Fruit fly (Drosophila melanogaster) whole organism, prepupa: ENCODE measurements around the gene senju.

ENCODE experiments used
- CG10631 ChIP-seq: fragments of 200-800 bp; sonication (Bioruptor generic); optimal IDR thresholded peaks from 2 replicates; lab custom pipeline; 2016; ENCODE audit warnings: missing biosample characterization, missing genetic modification characterization
- CG10669 ChIP-seq: fragments of 200-800 bp; sonication (Bioruptor generic); optimal IDR thresholded peaks from 3 replicates; lab custom pipeline; 2018; ENCODE audit warnings: missing biosample characterization, mild to moderate bottlenecking, missing genetic modification characterization, moderate library complexity
- CG11294 ChIP-seq: fragments of 200-800 bp; sonication (Bioruptor generic); IDR thresholded peaks from 2 replicates; pipeline ENCODE4 v1.3.6; 2022; ENCODE audit warnings: missing biosample characterization, missing genetic modification characterization
- CG11902 ChIP-seq: fragments of 200-800 bp; sonication (Bioruptor generic); optimal IDR thresholded peaks from 3 replicates; lab custom pipeline; 2016; ENCODE audit warnings: missing biosample characterization, missing genetic modification characterization
- CG15336 ChIP-seq: fragments of 200-800 bp; sonication (Bioruptor generic); IDR thresholded peaks from 2 replicates; pipeline ENCODE4 v1.3.6; 2022; ENCODE audit warnings: missing biosample characterization, missing genetic modification characterization
- CG1621 ChIP-seq: fragments of 200-800 bp; sonication (Bioruptor generic); optimal IDR thresholded peaks from 3 replicates; lab custom pipeline; 2018; ENCODE audit warnings: missing biosample characterization, mild to moderate bottlenecking, missing genetic modification characterization
- CG3032 ChIP-seq: fragments of 200-800 bp; optimal IDR thresholded peaks from 2 replicates; lab custom pipeline; 2019; ENCODE audit warnings: missing biosample characterization, mild to moderate bottlenecking, missing genetic modification characterization, moderate library complexity
- CG32006 ChIP-seq: fragments of 200-800 bp; sonication (Bioruptor generic); optimal IDR thresholded peaks from 3 replicates; lab custom pipeline; 2017; ENCODE audit warnings: missing biosample characterization, mild to moderate bottlenecking, missing genetic modification characterization
- CG34406 ChIP-seq: fragments of 200-800 bp; sonication (Bioruptor generic); optimal IDR thresholded peaks from 3 replicates; lab custom pipeline; 2016; ENCODE audit warnings: missing biosample characterization, missing genetic modification characterization
- CG3919 ChIP-seq: fragments of 200-800 bp; sonication (Bioruptor generic); optimal IDR thresholded peaks from 3 replicates; lab custom pipeline; 2016; ENCODE audit warnings: missing biosample characterization, missing genetic modification characterization
- CG4318 ChIP-seq: fragments of 200-800 bp; sonication (Bioruptor generic); optimal IDR thresholded peaks from 3 replicates; lab custom pipeline; 2017; ENCODE audit warnings: missing biosample characterization, mild to moderate bottlenecking, missing genetic modification characterization
- CG6163 ChIP-seq: fragments of 200-800 bp; sonication (Bioruptor generic); IDR thresholded peaks from 3 replicates; pipeline ENCODE4 v1.3.6; 2022; ENCODE audit warnings: missing biosample characterization, missing genetic modification characterization
- CG6276 ChIP-seq: fragments of 200-800 bp; sonication (Bioruptor generic); optimal IDR thresholded peaks from 2 replicates; lab custom pipeline; 2017; ENCODE audit warnings: missing biosample characterization, mild to moderate bottlenecking, missing genetic modification characterization
- CG6792 ChIP-seq: fragments of 200-800 bp; sonication (Bioruptor generic); optimal IDR thresholded peaks from 3 replicates; lab custom pipeline; 2016; ENCODE audit warnings: missing biosample characterization, missing genetic modification characterization
- CG6808 ChIP-seq: fragments of 200-800 bp; sonication (Bioruptor generic); optimal IDR thresholded peaks from 3 replicates; lab custom pipeline; 2017; ENCODE audit warnings: missing biosample characterization, missing genetic modification characterization, mild to moderate bottlenecking, moderate library complexity, missing genetic modification reagents
- CG8119 ChIP-seq: fragments of 200-800 bp; sonication (Bioruptor generic); IDR thresholded peaks from 3 replicates; pipeline ENCODE4 v1.3.6; 2022; ENCODE audit warnings: missing biosample characterization, missing genetic modification characterization
- CG8632 ChIP-seq: fragments of 200-800 bp; sonication (Bioruptor generic); optimal IDR thresholded peaks from 3 replicates; lab custom pipeline; 2016; ENCODE audit warnings: missing biosample characterization, missing genetic modification characterization
- CG9139 ChIP-seq: fragments of 200-800 bp; sonication (Bioruptor generic); optimal IDR thresholded peaks from 3 replicates; lab custom pipeline; 2017; ENCODE audit warnings: missing biosample characterization, mild to moderate bottlenecking, missing genetic modification characterization
- Eip78C ChIP-seq: fragments of 200-800 bp; sonication (Bioruptor generic); peaks from one replicate; lab custom pipeline; 2016; ENCODE audit warnings: missing biosample characterization, missing genetic modification characterization
- Eip93F ChIP-seq: fragments of 200-800 bp; sonication (Bioruptor generic); optimal IDR thresholded peaks from 2 replicates; lab custom pipeline; 2016; ENCODE audit warnings: missing biosample characterization, mild to moderate bottlenecking, missing genetic modification characterization
- Ets21C ChIP-seq: fragments of 200-800 bp; sonication (Bioruptor generic); optimal IDR thresholded peaks from 3 replicates; lab custom pipeline; 2016; ENCODE audit warnings: missing biosample characterization, missing genetic modification characterization
- Ets96B ChIP-seq: fragments of 200-800 bp; optimal IDR thresholded peaks from 2 replicates; lab custom pipeline; 2019; ENCODE audit warnings: missing biosample characterization, mild to moderate bottlenecking, missing genetic modification characterization, moderate library complexity
- Gug ChIP-seq: fragments of 200-800 bp; sonication (Bioruptor generic); IDR thresholded peaks from 2 replicates; pipeline ENCODE4 v1.3.6; 2022; ENCODE audit warnings: missing biosample characterization, missing genetic modification characterization
- Hr38 ChIP-seq: sonication (Bioruptor generic); optimal IDR thresholded peaks from 2 replicates; lab custom pipeline; 2016; ENCODE audit warnings: missing biosample characterization, missing genetic modification characterization
- Hr39 ChIP-seq: fragments of 200-800 bp; sonication (Bioruptor generic); optimal IDR thresholded peaks from 2 replicates; lab custom pipeline; 2016; ENCODE audit warnings: missing biosample characterization, missing genetic modification characterization
- Hr4 ChIP-seq: fragments of 200-800 bp; sonication (Bioruptor generic); optimal IDR thresholded peaks from 3 replicates; lab custom pipeline; 2016; ENCODE audit warnings: missing biosample characterization, missing genetic modification characterization
- Lpt ChIP-seq: fragments of 200-800 bp; sonication (Bioruptor generic); optimal IDR thresholded peaks from 3 replicates; lab custom pipeline; 2016; ENCODE audit warnings: missing biosample characterization, missing genetic modification characterization
- Met ChIP-seq: fragments of 200-800 bp; sonication (Bioruptor generic); optimal IDR thresholded peaks from 3 replicates; lab custom pipeline; 2016; ENCODE audit warnings: missing biosample characterization, missing genetic modification characterization
- Smox ChIP-seq: fragments of 200-800 bp; sonication (Bioruptor generic); optimal IDR thresholded peaks from 3 replicates; lab custom pipeline; 2016; ENCODE audit warnings: missing biosample characterization, missing genetic modification characterization
- Sox102F ChIP-seq: fragments of 200-800 bp; sonication (Bioruptor generic); optimal IDR thresholded peaks from 2 replicates; lab custom pipeline; 2016; ENCODE audit warnings: missing biosample characterization, mild to moderate bottlenecking, missing genetic modification characterization
- Sox14 ChIP-seq: fragments of 200-800 bp; sonication (Bioruptor generic); optimal IDR thresholded peaks from 3 replicates; lab custom pipeline; 2016; ENCODE audit warnings: missing biosample characterization, missing genetic modification characterization
- Sox15 ChIP-seq: fragments of 200-800 bp; sonication (Bioruptor generic); optimal IDR thresholded peaks from 3 replicates; lab custom pipeline; 2016; ENCODE audit warnings: missing biosample characterization, missing genetic modification characterization
- achi ChIP-seq: fragments of 200-800 bp; sonication (Bioruptor generic); optimal IDR thresholded peaks from 3 replicates; lab custom pipeline; 2016; ENCODE audit warnings: missing biosample characterization, missing genetic modification characterization
- cyc ChIP-seq: fragments of 200-800 bp; sonication (Bioruptor generic); optimal IDR thresholded peaks from 3 replicates; lab custom pipeline; 2016; ENCODE audit warnings: missing biosample characterization, missing genetic modification characterization
- dsx ChIP-seq: fragments of 200-800 bp; optimal IDR thresholded peaks from 3 replicates; lab custom pipeline; 2019; ENCODE audit warnings: missing biosample characterization, mild to moderate bottlenecking, missing genetic modification characterization, moderate library complexity; ENCODE audit not compliant: poor library complexity, severe bottlenecking
- eg ChIP-seq: fragments of 200-800 bp; sonication (Bioruptor generic); IDR thresholded peaks from 3 replicates; pipeline ENCODE4 v1.3.6; 2022; ENCODE audit warnings: missing biosample characterization, missing genetic modification characterization
- esn ChIP-seq: fragments of 200-800 bp; sonication (Bioruptor generic); optimal IDR thresholded peaks from 2 replicates; lab custom pipeline; 2016; ENCODE audit warnings: missing biosample characterization, mild to moderate bottlenecking, missing genetic modification characterization, moderate library complexity
- fd59A ChIP-seq: fragments of 200-800 bp; sonication (Bioruptor generic); optimal IDR thresholded peaks from 2 replicates; lab custom pipeline; 2017; ENCODE audit warnings: missing biosample characterization, mild to moderate bottlenecking, missing genetic modification characterization, missing genetic modification reagents
- fd85E ChIP-seq: fragments of 200-800 bp; sonication (Bioruptor generic); optimal IDR thresholded peaks from 3 replicates; lab custom pipeline; 2016; ENCODE audit warnings: missing biosample characterization, missing genetic modification characterization
- lz ChIP-seq: fragments of 200-800 bp; sonication (Bioruptor generic); optimal IDR thresholded peaks from 3 replicates; lab custom pipeline; 2016; ENCODE audit warnings: missing biosample characterization, missing genetic modification characterization
- net ChIP-seq: fragments of 200-800 bp; sonication (Bioruptor generic); optimal IDR thresholded peaks from 3 replicates; lab custom pipeline; 2016; ENCODE audit warnings: missing biosample characterization, missing genetic modification characterization
- pdm3 ChIP-seq: fragments of 200-800 bp; sonication (Bioruptor generic); optimal IDR thresholded peaks from 3 replicates; lab custom pipeline; 2016; ENCODE audit warnings: missing biosample characterization, missing genetic modification characterization
- salr ChIP-seq, 2 experiments: fragments of 200-800 bp; sonication (Bioruptor generic); optimal IDR thresholded peaks; 3 replicates each; lab custom pipeline; 2016 to 2018; ENCODE audit warnings: missing biosample characterization in 2 of 2, missing genetic modification characterization in 2 of 2, mild to moderate bottlenecking in 1 of 2
- svp ChIP-seq: fragments of 200-800 bp; sonication (Bioruptor generic); peaks from one replicate; lab custom pipeline; 2016; ENCODE audit warnings: missing biosample characterization, missing genetic modification characterization
- topi ChIP-seq: fragments of 200-800 bp; sonication (Bioruptor generic); optimal IDR thresholded peaks from 3 replicates; lab custom pipeline; 2016; ENCODE audit warnings: missing biosample characterization, missing genetic modification characterization
- vri ChIP-seq: fragments of 200-800 bp; sonication (Bioruptor generic); optimal IDR thresholded peaks from 3 replicates; lab custom pipeline; 2016; ENCODE audit warnings: missing biosample characterization, mild to moderate bottlenecking, missing genetic modification characterization

Gene senju

dm6 chr2L:5092145-5092544 is 39.5 kb downstream of the senju start (continued):
- TF ChIP-seq Hr4 (GFP tag; lab: Kevin White, UChicago) (peak; percentile 20), CG6163 (peak; percentile 38; the same call in 1 of the 3 replicates), Smox (GFP tag; lab: Kevin White, UChicago) (peak; percentile 1), CG32006 (GFP tag; lab: Kevin White, UChicago) (peak; percentile 20), lz (peak; percentile 32), fd59A (GFP tag; lab: Kevin White, UChicago) (peak; percentile 14), CG11902 (GFP tag; lab: Kevin White, UChicago) (peak; percentile 26), CG10631 (GFP tag; lab: Kevin White, UChicago) (peak; percentile 23), Hr39 (GFP tag; lab: Kevin White, UChicago) (peak; percentile 39)

dm6 chr2L:5092597-5092991 is 40.0 kb downstream of the senju start:
- no peak for TF ChIP-seq lz
- TF ChIP-seq Smox (GFP tag; lab: Kevin White, UChicago): no peak
- TF ChIP-seq CG6163: no peak
- TF ChIP-seq esn (GFP tag; lab: Kevin White, UChicago): no peak
- TF ChIP-seq dsx: no peak
- no peak for TF ChIP-seq Eip78C (GFP tag; lab: Kevin White, UChicago)
- TF ChIP-seq CG3032 (tag; lab: Kevin White, UChicago): no peak
- no peak for TF ChIP-seq CG11902 (GFP tag; lab: Kevin White, UChicago)
- TF ChIP-seq fd85E: no peak
- TF ChIP-seq CG8632: no peak
- no peak for TF ChIP-seq Met (GFP tag; lab: Kevin White, UChicago)
- no peak for TF ChIP-seq svp (GFP tag; lab: Kevin White, UChicago)
- no peak for TF ChIP-seq CG15336
- TF ChIP-seq CG9139 (GFP tag; lab: Kevin White, UChicago): no peak

dm6 chr2L:5092992-5093695 is 40.5 kb downstream of the senju start, which contains the start of gene Pgant5:
Gene Pgant5 (minus strand): TSS chr2L:5093592.
- no peak for TF ChIP-seq CG9139 (GFP tag; lab: Kevin White, UChicago)
- no peak for TF ChIP-seq Ets21C (GFP tag; lab: Kevin White, UChicago)
- TF ChIP-seq Eip93F: no peak
- TF ChIP-seq Sox15 (GFP tag; lab: Kevin White, UChicago): no peak
- TF ChIP-seq CG15336: peak; percentile 30; the same call in 1 of the 2 replicates
- TF ChIP-seq vri (GFP tag; lab: Kevin White, UChicago): peak; percentile 39
- TF ChIP-seq pdm3: no peak
- peak in 1 of 2 experiments; percentile 2 for TF ChIP-seq salr (GFP tag; optimal IDR thresholded peaks at IDR 0.05; lab: Kevin White, UChicago)
- TF ChIP-seq CG3032 (tag; lab: Kevin White, UChicago): no peak
- no peak for TF ChIP-seq Lpt (GFP tag; lab: Kevin White, UChicago)
- TF ChIP-seq CG6792 (GFP tag; lab: Kevin White, UChicago): peak; percentile 10
- TF ChIP-seq Sox102F (GFP tag; lab: Kevin White, UChicago): peak; percentile 45
- no peak for TF ChIP-seq CG8632
- no peak for TF ChIP-seq CG10669
- TF ChIP-seq CG1621 (tag; lab: Kevin White, UChicago): peak; percentile 67
- TF ChIP-seq CG3919 (GFP tag; lab: Kevin White, UChicago): peak; percentile 24
- peak; percentile 20 for TF ChIP-seq net (GFP tag; lab: Kevin White, UChicago)
- peak; percentile 40 for TF ChIP-seq CG6808 (GFP tag; lab: Kevin White, UChicago)
- no peak for TF ChIP-seq cyc (GFP tag; lab: Kevin White, UChicago)
- TF ChIP-seq CG32006 (GFP tag; lab: Kevin White, UChicago): peak; percentile 17
- TF ChIP-seq Sox14: peak; percentile 27
- no peak for TF ChIP-seq fd85E
- peak; percentile 13 for TF ChIP-seq CG6276 (GFP tag; lab: Kevin White, UChicago)
- TF ChIP-seq Hr38 (GFP tag; lab: Kevin White, UChicago): no peak
- TF ChIP-seq CG8119 (GFP tag; lab: Robert Waterston, UW): peak; percentile 24; the same call in 1 of the 3 replicates
- TF ChIP-seq lz: peak; percentile 6
- TF ChIP-seq CG4318: no peak
- TF ChIP-seq Ets96B (tag; lab: Kevin White, UChicago): peak; percentile 9
- TF ChIP-seq achi (GFP tag; lab: Kevin White, UChicago): no peak
- no peak for TF ChIP-seq CG34406 (GFP tag; lab: Kevin White, UChicago)
- peak; percentile 40 for TF ChIP-seq esn (GFP tag; lab: Kevin White, UChicago)
- peak; percentile 32; the same call in 1 of the 3 replicates for TF ChIP-seq eg (GFP tag; lab: Robert Waterston, UW)
- no peak for TF ChIP-seq CG11294 (GFP tag; lab: Robert Waterston, UW)
- TF ChIP-seq fd59A (GFP tag; lab: Kevin White, UChicago): no peak
- TF ChIP-seq topi: peak; percentile 27
- no peak for TF ChIP-seq Gug (GFP tag; lab: Robert Waterston, UW)
